Worm (Caenorhabditis elegans): Measurements from ENCODE around the gene lys-8.
A peak's percentile ranks its signal among the peaks of the same experiment; 100 is the strongest.

Gene lys-8

ce11 chrII:5544764-5545163 lies 41.2 kb upstream of the lys-8 start, which contains the start of gene ins-13:
Gene ins-13, minus strand, starts transcription at chrII:5544864.
- TF ChIP-seq akir-1 (GFP tag; optimal IDR thresholded peaks at IDR 0.05) = no peak
- peak; percentile 29 for TF ChIP-seq ZK185.1 (tag; optimal IDR thresholded peaks at IDR 0.05; ENCODE audit: poor library complexity, severe bottlenecking)
- TF ChIP-seq egrh-3 (GFP tag; IDR thresholded peaks at IDR 0.05) = no peak

- TF ChIP-seq snpc-4 (GFP tag; optimal IDR thresholded peaks at IDR 0.05) (no peak), snpc-4 (tag; optimal IDR thresholded peaks at IDR 0.05) (peak in 2 of 4 experiments; percentile 3 to 50), sea-2 (GFP tag; IDR thresholded peaks at IDR 0.05) (no peak)
These were observed 38.5 kb upstream of the lys-8 start, which contains the start of gene acdh-2 for ce11 chrII:5547442-5547894. Gene acdh-2, minus strand, starts transcription at chrII:5547492.

ce11 chrII:5549746-5550145 lies 36.2 kb upstream of the lys-8 start, which contains the start of gene C17C3.6:
Gene C17C3.6, plus strand, starts transcription at chrII:5550046.
- TF ChIP-seq Y79H2A.3 (GFP tag; conservative IDR thresholded peaks at IDR 0.05) (no peak), unc-62 (GFP tag; optimal IDR thresholded peaks at IDR 0.05) (no peak), fkh-3 (tag; optimal IDR thresholded peaks at IDR 0.05) (no peak), lir-1 (GFP tag; conservative IDR thresholded peaks at IDR 0.05) (no peak), repo-1 (tag; optimal IDR thresholded peaks at IDR 0.05) (no peak), Y53G8AR.9 (GFP tag; conservative IDR thresholded peaks at IDR 0.05) (no peak), dox-1 (GFP tag; IDR thresholded peaks at IDR 0.05) (no peak), tlf-1 (GFP tag; optimal IDR thresholded peaks at IDR 0.05) (no peak), pbrm-1 (GFP tag; IDR thresholded peaks at IDR 0.05) (no peak), snpc-4 (GFP tag; optimal IDR thresholded peaks at IDR 0.05) (no peak), snpc-4 (tag; optimal IDR thresholded peaks at IDR 0.05) (no peak), attf-3 (GFP tag; conservative IDR thresholded peaks at IDR 0.05) (no peak), lsl-1 (GFP tag; optimal IDR thresholded peaks at IDR 0.05) (no peak), efl-1 (GFP tag; optimal IDR thresholded peaks at IDR 0.05) (no peak), nfyb-1 (GFP tag; IDR thresholded peaks at IDR 0.05) (no peak)

ce11 chrII:5551517-5551916 lies 34.5 kb upstream of the lys-8 start, which contains the start of gene C17C3.5:
Gene C17C3.5, plus strand, starts transcription at chrII:5551817.
- TF ChIP-seq unc-62 (GFP tag; optimal IDR thresholded peaks at IDR 0.05) = no peak
- no peak for TF ChIP-seq F57A8.1 (GFP tag; optimal IDR thresholded peaks at IDR 0.05)
- no peak for TF ChIP-seq nfya-1 (tag; optimal IDR thresholded peaks at IDR 0.05; ENCODE audit: borderline replicate concordance, insufficient read depth)

ce11 chrII:5553531-5553930 lies 32.4 kb upstream of the lys-8 start:
- peak; percentile 2 for TF ChIP-seq nhr-80 (tag; optimal IDR thresholded peaks at IDR 0.05)
- TF ChIP-seq B0019.2 (GFP tag; conservative IDR thresholded peaks at IDR 0.05) = no peak

DNA sequence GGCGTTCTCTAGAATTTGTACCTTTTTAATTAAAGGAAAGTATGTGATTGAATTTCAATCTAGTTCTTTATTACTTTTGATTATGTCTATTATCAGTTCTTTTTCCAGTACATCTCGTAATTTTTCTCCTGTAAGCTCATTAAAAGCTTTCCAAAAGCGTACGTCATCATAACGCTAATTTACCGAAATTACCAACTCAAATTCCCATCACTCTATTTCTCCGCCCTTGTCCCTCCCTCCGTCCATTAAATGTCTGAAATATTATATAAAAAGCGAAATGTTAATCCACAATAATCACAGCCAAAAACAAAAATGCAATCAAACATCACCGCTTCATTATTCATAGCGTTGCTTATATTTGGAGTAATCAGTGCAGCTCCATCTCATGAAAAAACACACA lies 31.7 kb upstream of the lys-8 start, which contains the start of gene ins-12:
Gene ins-12, plus strand, starts transcription at position 301 of the 400 bp plus-strand sequence.
- TF ChIP-seq hlh-12 (tag; optimal IDR thresholded peaks at IDR 0.05) (no peak), C17E4.6 (GFP tag; IDR thresholded peaks at IDR 0.05) (no peak), mel-28 (tag; optimal IDR thresholded peaks at IDR 0.05; ENCODE audit: borderline replicate concordance) (no peak), fkh-3 (tag; optimal IDR thresholded peaks at IDR 0.05) (no peak), xnd-1 (tag; optimal IDR thresholded peaks at IDR 0.05) (no peak)

DNA sequence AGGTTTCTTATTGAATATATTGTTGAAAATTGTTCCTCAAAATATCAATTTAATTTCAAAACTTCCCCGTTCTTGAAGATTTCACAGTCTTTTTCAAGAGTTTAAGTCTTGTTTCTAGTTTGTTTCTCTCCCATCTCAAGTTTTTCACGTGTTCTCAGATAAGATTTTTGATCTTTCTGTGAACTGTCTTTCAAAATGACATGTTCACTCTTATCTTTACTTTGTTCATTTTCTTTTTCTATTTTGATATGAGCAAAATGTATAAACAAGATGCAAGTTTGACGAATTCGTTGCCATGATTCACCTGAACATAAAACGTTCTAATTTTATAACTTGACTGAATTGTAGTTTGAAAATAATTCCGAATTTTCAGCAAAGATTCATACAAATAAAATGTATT lies 31.2 kb upstream of the lys-8 start:
- TF ChIP-seq lsy-27 (tag; optimal IDR thresholded peaks at IDR 0.05; ENCODE audit: borderline replicate concordance, insufficient read depth) (no peak), Y67H2A.10 (GFP tag; conservative IDR thresholded peaks at IDR 0.05) (no peak), B0336.3 (GFP tag; IDR thresholded peaks at IDR 0.05) (no peak), tbp1 (GFP tag; optimal IDR thresholded peaks at IDR 0.05) (no peak), Y53G8AR.9 (GFP tag; conservative IDR thresholded peaks at IDR 0.05) (no peak), lsl-1 (GFP tag; optimal IDR thresholded peaks at IDR 0.05) (no peak), unc-62 (GFP tag; optimal IDR thresholded peaks at IDR 0.05) (peak; percentile 11), hsf-1 (GFP tag; IDR thresholded peaks at IDR 0.05) (no peak), mel-28 (tag; optimal IDR thresholded peaks at IDR 0.05; ENCODE audit: borderline replicate concordance) (no peak), pbrm-1 (GFP tag; IDR thresholded peaks at IDR 0.05) (no peak), aptf-2 (GFP tag; conservative IDR thresholded peaks at IDR 0.05) (no peak), gei-17 (GFP tag; optimal IDR thresholded peaks at IDR 0.05) (no peak), B0035.1 (tag; optimal IDR thresholded peaks at IDR 0.05) (no peak), cebp-2 (GFP tag; IDR thresholded peaks at IDR 0.05) (no peak), nhr-80 (tag; optimal IDR thresholded peaks at IDR 0.05) (peak; percentile 27), dpl-1 (GFP tag; optimal IDR thresholded peaks at IDR 0.05) (no peak)
